Fruit fly (Drosophila melanogaster) whole organism, adult: ENCODE results near the gene MED14.
A peak's percentile ranks its signal among the peaks of the same experiment; 100 is the strongest.

Experiments
- CG11617 ChIP-seq: fragments of 200-800 bp; sonication (Bioruptor generic); optimal IDR thresholded peaks from 2 replicates; lab custom pipeline; 2017; ENCODE audit warnings: mild to moderate bottlenecking, missing biosample characterization, missing genetic modification reagents, missing genetic modification characterization
- CG12768 ChIP-seq: fragments of 200-800 bp; sonication (Bioruptor generic); optimal IDR thresholded peaks from 2 replicates; lab custom pipeline; 2017; ENCODE audit warnings: missing biosample characterization, missing genetic modification characterization, mild to moderate bottlenecking, moderate library complexity, missing genetic modification reagents
- CG14711 ChIP-seq: fragments of 200-800 bp; sonication (Bioruptor generic); optimal IDR thresholded peaks from 2 replicates; lab custom pipeline; 2018; ENCODE audit warnings: missing biosample characterization, mild to moderate bottlenecking, missing genetic modification characterization, moderate library complexity
- CG1620 ChIP-seq: fragments of 200-800 bp; sonication (Bioruptor generic); optimal IDR thresholded peaks from 2 replicates; lab custom pipeline; 2016; ENCODE audit warnings: missing biosample characterization, missing genetic modification characterization
- CG33017 ChIP-seq: fragments of 200-800 bp; sonication (Bioruptor generic); optimal IDR thresholded peaks from 2 replicates; lab custom pipeline; 2018; ENCODE audit warnings: missing biosample characterization, mild to moderate bottlenecking, missing genetic modification characterization, moderate library complexity
- CG5204 ChIP-seq: fragments of 200-800 bp; sonication (Bioruptor generic); optimal IDR thresholded peaks from 2 replicates; lab custom pipeline; 2016; ENCODE audit warnings: missing biosample characterization, missing genetic modification characterization
- CG7045 ChIP-seq: fragments of 200-800 bp; sonication (Bioruptor generic); optimal IDR thresholded peaks from 2 replicates; lab custom pipeline; 2017; ENCODE audit warnings: missing biosample characterization, mild to moderate bottlenecking, missing genetic modification characterization
- CG7101 ChIP-seq: fragments of 200-800 bp; sonication (Bioruptor generic); optimal IDR thresholded peaks from 2 replicates; lab custom pipeline; 2018; ENCODE audit warnings: missing biosample characterization, mild to moderate bottlenecking, missing genetic modification characterization, moderate library complexity
- Clk ChIP-seq: fragments of 200-800 bp; sonication (Bioruptor generic); optimal IDR thresholded peaks from 2 replicates; lab custom pipeline; 2017; ENCODE audit warnings: missing biosample characterization, missing genetic modification characterization
- Crg-1 ChIP-seq: fragments of 200-800 bp; sonication (Bioruptor generic); optimal IDR thresholded peaks from 2 replicates; lab custom pipeline; 2016; ENCODE audit warnings: missing biosample characterization, missing genetic modification characterization
- Hr96 ChIP-seq: fragments of 200-800 bp; sonication (Bioruptor generic); optimal IDR thresholded peaks from 2 replicates; lab custom pipeline; 2016; ENCODE audit warnings: missing biosample characterization, missing genetic modification characterization
- Mnt ChIP-seq: fragments of 200-800 bp; sonication (Bioruptor generic); optimal IDR thresholded peaks from 2 replicates; lab custom pipeline; 2016; ENCODE audit warnings: missing biosample characterization, mild to moderate bottlenecking, missing genetic modification characterization
- bab1 ChIP-seq: fragments of 200-800 bp; sonication (Bioruptor generic); optimal IDR thresholded peaks from 3 replicates; lab custom pipeline; 2019; ENCODE audit warnings: missing biosample characterization, mild to moderate bottlenecking, missing genetic modification characterization, moderate library complexity
- cic ChIP-seq: fragments of 200-800 bp; sonication (Bioruptor generic); optimal IDR thresholded peaks from 2 replicates; lab custom pipeline; 2017; ENCODE audit warnings: missing biosample characterization, mild to moderate bottlenecking, missing genetic modification characterization, moderate library complexity
- cnc ChIP-seq, 2 experiments: fragments of >200 bp; optimal IDR thresholded peaks; 2 replicates each; lab custom pipeline; 2017
- kay ChIP-seq: fragments of 200-800 bp; sonication (Bioruptor generic); peaks from one replicate; lab custom pipeline; 2016; ENCODE audit warnings: missing biosample characterization, missing genetic modification characterization, borderline replicate concordance
- ovo ChIP-seq: fragments of 200-800 bp; sonication (Bioruptor generic); optimal IDR thresholded peaks from 2 replicates; lab custom pipeline; 2016; ENCODE audit warnings: missing biosample characterization, missing genetic modification characterization
- pad ChIP-seq: fragments of 200-800 bp; sonication (Bioruptor generic); optimal IDR thresholded peaks from 3 replicates; lab custom pipeline; 2017; ENCODE audit warnings: missing biosample characterization, missing genetic modification characterization, mild to moderate bottlenecking, moderate library complexity, missing genetic modification reagents
- tj ChIP-seq: fragments of 200-800 bp; sonication (Bioruptor generic); optimal IDR thresholded peaks from 3 replicates; lab custom pipeline; 2017; ENCODE audit warnings: missing biosample characterization, mild to moderate bottlenecking, missing genetic modification characterization, moderate library complexity
- toe ChIP-seq: fragments of 200-800 bp; sonication (Bioruptor generic); optimal IDR thresholded peaks from 2 replicates; lab custom pipeline; 2016; ENCODE audit warnings: missing biosample characterization, missing genetic modification characterization

MED14 gene

DNA sequence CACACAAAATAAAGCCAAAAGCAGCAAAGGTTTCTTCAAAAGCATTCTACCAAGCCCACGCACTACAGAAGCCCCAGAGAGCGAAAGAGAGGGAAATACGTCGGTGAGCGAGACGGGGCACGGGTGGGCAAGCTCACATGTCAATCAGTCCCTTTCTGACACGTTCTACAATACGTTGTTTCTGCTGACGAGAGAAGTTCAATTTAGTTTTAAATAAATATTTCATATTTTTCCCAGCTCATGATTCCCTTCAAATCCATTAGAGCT is 42.3 kb upstream of the MED14 start:
- TF ChIP-seq toe (GFP tag; lab: Kevin White, UChicago) (no peak), CG14711 (tag; lab: Kevin White, UChicago) (no peak), tj (GFP tag; lab: Kevin White, UChicago) (peak; percentile 78)

DNA sequence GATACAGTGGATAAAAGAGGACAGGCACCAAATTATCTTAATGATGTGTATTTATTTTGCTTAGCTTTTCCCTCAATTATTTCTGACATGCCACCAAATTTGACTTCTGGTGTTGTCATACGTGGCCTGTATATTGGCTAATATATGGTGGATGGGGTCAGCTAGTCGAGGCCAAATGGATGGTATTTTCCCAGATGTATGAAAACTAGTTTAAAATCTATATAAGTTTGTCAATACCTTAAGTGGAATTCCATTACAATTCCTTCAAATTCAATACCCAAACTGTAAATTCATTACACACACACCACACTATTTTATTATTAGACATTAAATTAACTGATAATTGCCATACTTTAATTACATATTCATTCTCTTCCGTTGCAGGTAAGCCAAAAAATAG is 41.2 kb upstream of the MED14 start:
- TF ChIP-seq CG7101 (tag; lab: Kevin White, UChicago) (no peak), Hr96 (GFP tag; lab: Kevin White, UChicago) (no peak)

DNA sequence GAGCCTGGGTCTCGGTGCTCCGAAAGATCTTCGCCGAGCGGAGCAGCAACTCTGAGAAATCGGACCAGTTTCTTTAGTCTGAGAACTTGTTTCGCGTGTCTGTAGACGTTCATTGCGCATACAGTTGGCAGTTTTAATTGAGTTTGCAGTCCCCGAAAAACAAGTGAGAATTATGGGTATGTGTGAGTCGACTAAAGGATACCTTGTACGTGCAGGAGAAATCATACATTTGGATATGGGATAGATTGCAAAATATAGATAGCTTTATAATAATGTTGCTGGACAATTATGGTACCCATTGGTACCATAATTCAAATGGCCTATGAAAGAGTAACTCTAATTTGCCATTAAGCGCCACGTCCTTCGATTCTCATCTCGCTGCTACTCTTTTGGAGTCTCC is 40.6 kb upstream of the MED14 start:
- TF ChIP-seq CG1620 (GFP tag; lab: Kevin White, UChicago): no peak
- no peak for TF ChIP-seq toe (GFP tag; lab: Kevin White, UChicago)
- TF ChIP-seq CG33017: no peak
- TF ChIP-seq CG11617 (GFP tag; lab: Kevin White, UChicago): no peak
- no peak for TF ChIP-seq CG7045 (GFP tag; lab: Kevin White, UChicago)
- no peak for TF ChIP-seq CG7101 (tag; lab: Kevin White, UChicago)
- no peak for TF ChIP-seq Hr96 (GFP tag; lab: Kevin White, UChicago)
- TF ChIP-seq tj (GFP tag; lab: Kevin White, UChicago): no peak
- TF ChIP-seq Mnt (GFP tag; lab: Kevin White, UChicago): no peak
- TF ChIP-seq ovo: no peak
- no peak for TF ChIP-seq Clk (GFP tag; lab: Kevin White, UChicago)
- no peak for TF ChIP-seq Crg-1 (GFP tag; lab: Kevin White, UChicago)
- TF ChIP-seq CG12768 (GFP tag; lab: Kevin White, UChicago): no peak
- no peak for TF ChIP-seq CG5204 (GFP tag; lab: Kevin White, UChicago)
- no peak for TF ChIP-seq cic (GFP tag; lab: Kevin White, UChicago)
- no peak for TF ChIP-seq cnc (optimal IDR thresholded peaks at IDR 0.05; lab: Kevin White, UChicago)
- TF ChIP-seq pad (GFP tag; lab: Kevin White, UChicago): no peak
- no peak for TF ChIP-seq kay (GFP tag; lab: Kevin White, UChicago)

DNA sequence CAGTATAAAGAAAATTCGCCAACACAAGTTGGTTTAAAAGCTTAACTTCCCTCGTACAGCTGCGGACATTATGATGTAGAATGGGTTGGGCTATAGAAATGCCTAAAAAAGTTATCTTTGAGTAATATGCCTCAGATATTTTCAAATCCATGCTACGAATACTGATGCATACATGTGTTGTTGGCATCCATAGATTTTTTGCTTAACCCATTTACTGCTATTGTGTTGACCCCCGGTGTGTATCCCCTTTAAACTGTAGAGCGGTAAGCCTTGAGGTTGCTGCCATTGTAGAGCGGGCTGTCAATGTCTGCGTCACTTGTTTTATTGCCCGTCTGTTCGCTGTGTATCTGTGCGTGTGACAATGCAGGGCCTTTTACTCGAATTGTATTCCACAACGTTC is 40.1 kb upstream of the MED14 start:
- TF ChIP-seq CG14711 (tag; lab: Kevin White, UChicago) (peak; percentile 68), CG11617 (GFP tag; lab: Kevin White, UChicago) (peak; percentile 38), CG7101 (tag; lab: Kevin White, UChicago) (peak; percentile 68), bab1 (GFP tag; lab: Kevin White, UChicago) (peak; percentile 88), kay (GFP tag; lab: Kevin White, UChicago) (no peak), CG33017 (peak; percentile 52), CG7045 (GFP tag; lab: Kevin White, UChicago) (peak; percentile 55), cic (GFP tag; lab: Kevin White, UChicago) (no peak), tj (GFP tag; lab: Kevin White, UChicago) (peak; percentile 41), toe (GFP tag; lab: Kevin White, UChicago) (no peak), CG12768 (GFP tag; lab: Kevin White, UChicago) (peak; percentile 53)

DNA sequence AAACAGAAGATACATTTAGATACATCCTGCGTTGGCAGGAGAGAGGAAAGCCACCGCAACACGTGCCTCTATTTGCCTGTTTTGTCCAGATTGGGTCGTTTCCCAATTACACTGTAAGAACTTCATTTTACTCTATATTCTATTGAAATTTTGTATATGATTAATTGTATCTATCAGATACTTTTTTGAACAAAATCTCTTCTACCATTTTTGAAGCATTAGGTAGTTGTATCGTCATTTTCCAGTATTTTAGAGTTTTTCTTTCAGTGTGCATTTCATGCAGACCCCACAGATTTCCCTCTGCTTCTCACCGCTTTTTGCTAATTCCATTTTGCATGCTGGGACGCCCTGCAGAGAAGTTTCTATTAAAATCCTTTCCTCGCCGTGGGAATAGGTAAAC is 38.5 kb upstream of the MED14 start:
- TF ChIP-seq CG12768 (GFP tag; lab: Kevin White, UChicago): no peak
- TF ChIP-seq cnc (optimal IDR thresholded peaks at IDR 0.05; lab: Kevin White, UChicago): no peak
- TF ChIP-seq bab1 (GFP tag; lab: Kevin White, UChicago): no peak
- TF ChIP-seq Crg-1 (GFP tag; lab: Kevin White, UChicago): no peak
- no peak for TF ChIP-seq kay (GFP tag; lab: Kevin White, UChicago)

DNA sequence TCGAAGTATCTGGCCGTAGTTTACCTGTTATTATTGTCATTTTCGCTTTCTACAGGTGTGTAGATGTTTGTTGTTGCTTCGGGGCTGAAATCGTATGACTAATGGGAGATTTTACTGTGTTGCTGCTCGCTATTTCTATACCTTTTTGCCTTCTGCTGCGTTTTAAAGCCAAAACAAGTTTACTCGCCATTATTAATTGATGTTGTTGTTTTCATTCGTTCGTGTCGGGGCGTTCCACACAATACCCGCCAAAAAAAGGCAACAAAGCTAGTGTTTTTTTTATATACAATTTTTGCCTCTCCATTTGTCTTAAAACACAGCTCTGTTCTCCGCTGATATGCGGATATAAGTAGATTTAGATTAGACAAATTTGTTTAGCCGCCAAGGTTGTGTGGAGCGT is 37.7 kb upstream of the MED14 start:
- TF ChIP-seq CG5204 (GFP tag; lab: Kevin White, UChicago) (no peak), bab1 (GFP tag; lab: Kevin White, UChicago) (peak; percentile 18), ovo (no peak), CG12768 (GFP tag; lab: Kevin White, UChicago) (no peak), CG1620 (GFP tag; lab: Kevin White, UChicago) (no peak)

DNA sequence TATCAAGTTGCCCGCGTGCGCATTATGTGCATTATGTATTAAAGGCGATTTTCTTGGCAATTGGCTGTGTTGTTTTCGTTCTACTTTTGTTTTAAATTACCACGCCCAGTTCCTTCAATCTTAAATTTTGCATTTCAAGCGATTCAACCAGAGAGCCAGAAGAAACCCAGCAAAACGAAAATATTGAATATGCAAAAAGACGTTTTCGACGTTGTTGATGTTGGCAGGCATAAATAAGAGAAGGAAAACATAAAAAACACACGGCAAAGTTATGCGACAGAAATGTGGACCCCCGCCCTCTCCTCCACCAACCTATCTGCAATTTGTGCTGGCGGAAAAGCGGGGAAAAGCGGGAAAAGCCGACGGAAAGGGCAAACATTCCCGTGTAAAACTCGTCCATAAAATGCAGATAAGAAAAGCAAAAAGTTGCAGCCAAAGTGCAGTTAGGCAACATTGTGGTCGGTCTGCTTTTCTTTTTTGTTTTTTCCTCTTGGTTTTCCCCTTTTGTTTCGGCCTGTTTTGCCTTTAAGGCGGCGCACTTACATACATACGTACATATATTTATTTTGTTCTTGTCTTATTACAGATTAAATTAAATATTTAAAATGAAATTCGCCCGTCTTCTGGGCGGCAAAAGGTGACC is 37.0 kb upstream of the MED14 start:
- TF ChIP-seq CG12768 (GFP tag; lab: Kevin White, UChicago) (no peak), Crg-1 (GFP tag; lab: Kevin White, UChicago) (no peak), CG33017 (no peak), CG5204 (GFP tag; lab: Kevin White, UChicago) (no peak), tj (GFP tag; lab: Kevin White, UChicago) (peak; percentile 94)

DNA sequence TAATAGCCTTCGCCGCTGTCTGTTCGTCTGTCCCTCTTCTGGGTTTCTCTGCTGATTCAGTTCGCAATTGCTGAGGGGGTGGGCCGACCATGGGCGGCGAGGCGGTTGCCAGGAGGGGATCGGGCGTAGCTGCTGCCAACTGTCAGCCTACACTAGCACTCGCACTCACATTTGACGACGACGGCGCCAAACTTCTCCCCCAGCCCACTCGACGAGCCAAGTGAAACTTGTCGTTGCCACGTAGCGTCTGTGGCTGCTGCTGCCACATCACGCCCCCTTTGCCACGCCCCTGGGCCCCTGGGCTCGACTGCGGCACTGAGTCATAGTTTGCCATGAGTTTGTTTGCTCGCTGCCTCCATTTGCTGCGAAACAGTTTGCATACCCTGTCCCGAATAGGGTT is 35.8 kb upstream of the MED14 start:
- TF ChIP-seq Hr96 (GFP tag; lab: Kevin White, UChicago): peak; percentile 31
- TF ChIP-seq CG14711 (tag; lab: Kevin White, UChicago): peak; percentile 7
- TF ChIP-seq toe (GFP tag; lab: Kevin White, UChicago): no peak
- TF ChIP-seq CG33017: no peak
- no peak for TF ChIP-seq ovo
- TF ChIP-seq CG11617 (GFP tag; lab: Kevin White, UChicago): no peak
- TF ChIP-seq tj (GFP tag; lab: Kevin White, UChicago): peak; percentile 30
- peak; percentile 21 for TF ChIP-seq CG5204 (GFP tag; lab: Kevin White, UChicago)
- no peak for TF ChIP-seq CG1620 (GFP tag; lab: Kevin White, UChicago)
- TF ChIP-seq cnc (optimal IDR thresholded peaks at IDR 0.05; lab: Kevin White, UChicago): no peak
- no peak for TF ChIP-seq Clk (GFP tag; lab: Kevin White, UChicago)
